Fruit fly (Drosophila melanogaster) S2 (cell line): Measurements from ENCODE around the gene rictor.

Source experiments
- CG8478 ChIP-seq: fragments of >200 bp; optimal IDR thresholded peaks from 2 replicates; lab custom pipeline; 2018
- CTCF ChIP-seq, 2 experiments: fragments of >200 bp; optimal IDR thresholded peaks; 2 replicates each; lab custom pipeline; 2018

Gene rictor

dm6 chrX:19249339-19249738 is 11.7 kb downstream of the rictor start:
- no peak for TF ChIP-seq CG8478
- no peak for TF ChIP-seq CTCF (optimal IDR thresholded peaks at IDR 0.05; lab: Kevin White, UChicago)

- TF ChIP-seq CTCF (optimal IDR thresholded peaks at IDR 0.05; lab: Kevin White, UChicago) (no peak), CG8478 (no peak)
Observed at dm6 chrX:19248426-19249217, 12.4 kb downstream of the rictor start, which contains the start of gene Hs3st-B. TSS of gene Hs3st-B (plus strand) at chrX:19248639.

- TF ChIP-seq CG8478 = no peak
- no peak for TF ChIP-seq CTCF (optimal IDR thresholded peaks at IDR 0.05; lab: Kevin White, UChicago)
Observed at dm6 chrX:19247200-19248052, 13.6 kb downstream of the rictor start, which contains the start of gene CG7992. TSS of gene CG7992 (minus strand) at chrX:19247250.

- no peak for TF ChIP-seq CTCF (optimal IDR thresholded peaks at IDR 0.05; lab: Kevin White, UChicago)
- no peak for TF ChIP-seq CG8478
Observed at dm6 chrX:19243379-19243834, 17.6 kb downstream of the rictor start, which contains the start of gene CG7889. TSS of gene CG7889 (plus strand) at chrX:19243631.

- TF ChIP-seq CG8478 = no peak
- peak; percentile 31 to 42 for TF ChIP-seq CTCF (optimal IDR thresholded peaks at IDR 0.05; lab: Kevin White, UChicago)
Observed at dm6 chrX:19241790-19242373, 19.2 kb downstream of the rictor start, which contains the start of gene CG14196. TSS of gene CG14196 (minus strand) at chrX:19241840.

- TF ChIP-seq CG8478 (no peak), CTCF (optimal IDR thresholded peaks at IDR 0.05; lab: Kevin White, UChicago) (no peak)
Observed at dm6 chrX:19240230-19240839, 20.7 kb downstream of the rictor start.

- TF ChIP-seq CG8478 (no peak), CTCF (optimal IDR thresholded peaks at IDR 0.05; lab: Kevin White, UChicago) (no peak)
Observed at dm6 chrX:19239365-19239764, 21.7 kb downstream of the rictor start.

- no peak for TF ChIP-seq CTCF (optimal IDR thresholded peaks at IDR 0.05; lab: Kevin White, UChicago)
- no peak for TF ChIP-seq CG8478
Observed at dm6 chrX:19238613-19239012, 22.4 kb downstream of the rictor start.

dm6 chrX:19229855-19230433 is 31.1 kb downstream of the rictor start:
- TF ChIP-seq CTCF (optimal IDR thresholded peaks at IDR 0.05; lab: Kevin White, UChicago) (no peak), CG8478 (no peak)

dm6 chrX:19225304-19225640 is 35.8 kb downstream of the rictor start:
- TF ChIP-seq CG8478 (no peak), CTCF (optimal IDR thresholded peaks at IDR 0.05; lab: Kevin White, UChicago) (no peak)

- TF ChIP-seq CG8478 (no peak), CTCF (optimal IDR thresholded peaks at IDR 0.05; lab: Kevin White, UChicago) (no peak)
Observed at dm6 chrX:19224580-19225303, 36.3 kb downstream of the rictor start.

dm6 chrX:19220963-19221572 is 40.0 kb downstream of the rictor start:
- no peak for TF ChIP-seq CTCF (optimal IDR thresholded peaks at IDR 0.05; lab: Kevin White, UChicago)
- no peak for TF ChIP-seq CG8478

dm6 chrX:19220415-19220814 is 40.6 kb downstream of the rictor start, which contains the start of gene CG7884:
TSS of gene CG7884 (plus strand) at chrX:19220622.
- no peak for TF ChIP-seq CTCF (optimal IDR thresholded peaks at IDR 0.05; lab: Kevin White, UChicago)
- TF ChIP-seq CG8478 = no peak

- no peak for TF ChIP-seq CG8478
- no peak for TF ChIP-seq CTCF (optimal IDR thresholded peaks at IDR 0.05; lab: Kevin White, UChicago)
Observed at dm6 chrX:19216671-19217070, 44.4 kb downstream of the rictor start.
